Worm (Caenorhabditis elegans): Measurements from ENCODE around the gene col-152.

- TF ChIP-seq hlh-15 (tag; optimal IDR thresholded peaks at IDR 0.05) (no peak), pag-3 (tag; optimal IDR thresholded peaks at IDR 0.05; ENCODE audit: borderline replicate concordance) (no peak), pros-1 (tag; optimal IDR thresholded peaks at IDR 0.05) (no peak)
Observed at ce11 chrV:10581837-10582300, 21.1 kb downstream of the col-152 start, which contains the start of gene T21C9.6.

Measured in whole organism, late embryonic.